Worm (Caenorhabditis elegans) whole organism, mixed stage, embryonic: ENCODE data around the gene F23F1.2.

Experiments
- M03D4.4 ChIP-seq: sonication (generic microtip); optimal IDR thresholded peaks from 2 replicates; lab custom pipeline; 2017; ENCODE audit warnings: mild to moderate bottlenecking, missing genetic modification characterization, missing compliant biosample characterization
- bed-3 ChIP-seq: fragments of 200-800 bp; sonication (Bioruptor generic); optimal IDR thresholded peaks from 3 replicates; lab custom pipeline; 2018; ENCODE audit warnings: mild to moderate bottlenecking, missing genetic modification characterization, moderate library complexity, missing compliant biosample characterization
- blmp-1 ChIP-seq: fragments of 150-350 bp; optimal IDR thresholded peaks from 2 replicates; lab custom pipeline; 2014; ENCODE audit warnings: missing biosample characterization, missing genetic modification characterization
- ceh-43 ChIP-seq: fragments of 200-800 bp; sonication (Bioruptor generic); optimal IDR thresholded peaks from 2 replicates; lab custom pipeline; 2018; ENCODE audit warnings: mild to moderate bottlenecking, missing genetic modification characterization, moderate library complexity, missing compliant biosample characterization
- ceh-83 ChIP-seq: fragments of 200-800 bp; sonication (Bioruptor generic); optimal IDR thresholded peaks from 2 replicates; lab custom pipeline; 2018; ENCODE audit warnings: mild to moderate bottlenecking, missing genetic modification characterization, missing compliant biosample characterization
- ces-1 ChIP-seq: fragments of 150-350 bp; optimal IDR thresholded peaks from 2 replicates; lab custom pipeline; 2014; ENCODE audit warnings: missing biosample characterization, missing genetic modification reagents, missing genetic modification characterization
- cnd-1 ChIP-seq: fragments of 200-800 bp; sonication (Bioruptor generic); optimal IDR thresholded peaks from 2 replicates; lab custom pipeline; 2018; ENCODE audit warnings: mild to moderate bottlenecking, missing genetic modification characterization, missing compliant biosample characterization
- drap-1 ChIP-seq: fragments of 200-800 bp; sonication (Bioruptor generic); optimal IDR thresholded peaks from 3 replicates; lab custom pipeline; 2018; ENCODE audit warnings: mild to moderate bottlenecking, missing genetic modification characterization, missing compliant biosample characterization
- elt-1 ChIP-seq: sonication (generic microtip); optimal IDR thresholded peaks from 2 replicates; lab custom pipeline; 2017; ENCODE audit warnings: missing genetic modification characterization, mild to moderate bottlenecking, missing compliant biosample characterization, antibody characterized with exemption, moderate library complexity, borderline replicate concordance; ENCODE audit not compliant: insufficient read depth
- elt-3 ChIP-seq: fragments of 150-350 bp; optimal IDR thresholded peaks from 2 replicates; lab custom pipeline; 2014; ENCODE audit warnings: missing biosample characterization, missing genetic modification characterization
- flh-1 ChIP-seq: fragments of 200-800 bp; sonication (Bioruptor generic); optimal IDR thresholded peaks from 2 replicates; lab custom pipeline; 2018; ENCODE audit warnings: mild to moderate bottlenecking, missing genetic modification characterization, moderate library complexity, missing compliant biosample characterization
- ham-2 ChIP-seq: fragments of 200-800 bp; sonication (Bioruptor generic); optimal IDR thresholded peaks from 2 replicates; lab custom pipeline; 2018; ENCODE audit warnings: mild to moderate bottlenecking, missing genetic modification characterization, missing compliant biosample characterization
- lin-32 ChIP-seq: fragments of 200-800 bp; sonication (Bioruptor generic); optimal IDR thresholded peaks from 2 replicates; lab custom pipeline; 2018; ENCODE audit warnings: mild to moderate bottlenecking, missing genetic modification characterization, missing compliant biosample characterization
- lsy-2 ChIP-seq: fragments of 150-350 bp; optimal IDR thresholded peaks from 2 replicates; lab custom pipeline; 2014; ENCODE audit warnings: missing biosample characterization, missing genetic modification characterization
- mab-5 ChIP-seq: fragments of 150-350 bp; optimal IDR thresholded peaks from 2 replicates; lab custom pipeline; 2014; ENCODE audit warnings: missing biosample characterization, missing genetic modification characterization
- mls-2 ChIP-seq: sonication (generic microtip); optimal IDR thresholded peaks from 2 replicates; lab custom pipeline; 2016; ENCODE audit warnings: mild to moderate bottlenecking, missing genetic modification characterization, moderate library complexity, missing compliant biosample characterization
- nhr-12 ChIP-seq: fragments of 150-350 bp; optimal IDR thresholded peaks from 2 replicates; lab custom pipeline; 2014; ENCODE audit warnings: missing biosample characterization, missing genetic modification characterization
- nhr-2 ChIP-seq: fragments of 150-350 bp; optimal IDR thresholded peaks from 2 replicates; lab custom pipeline; 2014; ENCODE audit warnings: missing biosample characterization, missing genetic modification characterization
- nhr-237 ChIP-seq: fragments of 150-350 bp; optimal IDR thresholded peaks from 2 replicates; lab custom pipeline; 2014; ENCODE audit warnings: missing biosample characterization, missing genetic modification characterization
- nhr-28 ChIP-seq: fragments of 150-350 bp; optimal IDR thresholded peaks from 2 replicates; lab custom pipeline; 2014; ENCODE audit warnings: missing biosample characterization, missing genetic modification characterization
- pha-4 ChIP-seq: fragments of 150-350 bp; optimal IDR thresholded peaks from 2 replicates; lab custom pipeline; 2018; ENCODE audit warnings: missing biosample characterization, missing genetic modification reagents, missing genetic modification characterization
- sem-2 ChIP-seq: fragments of 200-800 bp; sonication (Bioruptor generic); optimal IDR thresholded peaks from 2 replicates; lab custom pipeline; 2018; ENCODE audit warnings: mild to moderate bottlenecking, missing genetic modification characterization, missing compliant biosample characterization
- snpc-4 ChIP-seq: fragments of 150-350 bp; optimal IDR thresholded peaks from 2 replicates; lab custom pipeline; 2014; ENCODE audit warnings: missing biosample characterization, missing genetic modification characterization
- sptf-1 ChIP-seq: sonication (generic microtip); optimal IDR thresholded peaks from 2 replicates; lab custom pipeline; 2017; ENCODE audit warnings: mild to moderate bottlenecking, missing genetic modification characterization, moderate library complexity, missing compliant biosample characterization
- tbx-8 ChIP-seq: fragments of 200-800 bp; sonication (Bioruptor generic); optimal IDR thresholded peaks from 2 replicates; lab custom pipeline; 2018; ENCODE audit warnings: mild to moderate bottlenecking, missing genetic modification characterization, moderate library complexity, missing compliant biosample characterization
- unc-120 ChIP-seq: sonication (generic microtip); optimal IDR thresholded peaks from 2 replicates; lab custom pipeline; 2017; ENCODE audit warnings: missing genetic modification characterization, missing compliant biosample characterization; ENCODE audit not compliant: poor library complexity, severe bottlenecking
- unc-39 ChIP-seq: fragments of 150-350 bp; optimal IDR thresholded peaks from 2 replicates; lab custom pipeline; 2014; ENCODE audit warnings: missing biosample characterization, missing genetic modification characterization
- zip-8 ChIP-seq: fragments of 150-350 bp; optimal IDR thresholded peaks from 2 replicates; lab custom pipeline; 2014; ENCODE audit warnings: missing biosample characterization, missing genetic modification characterization

Gene F23F1.2

DNA sequence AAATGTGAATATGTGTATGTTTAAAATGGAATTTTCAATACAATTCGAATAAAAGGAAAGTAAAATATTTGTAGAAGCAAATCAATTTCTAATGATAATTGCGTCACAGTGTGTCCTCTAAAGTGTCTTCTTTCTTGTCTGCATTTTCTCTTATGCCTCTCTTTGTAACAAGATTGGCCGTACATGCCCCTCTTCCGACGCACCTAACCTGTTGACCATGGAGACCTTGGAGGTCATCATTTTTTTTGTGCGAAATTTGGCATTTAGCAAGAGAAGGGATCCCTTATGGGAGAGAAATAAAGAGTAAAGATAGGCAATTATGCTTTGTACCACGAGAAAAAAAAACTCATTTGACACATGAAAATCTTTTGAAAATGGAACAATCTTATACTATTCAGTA is 5.7 kb upstream of the F23F1.2 start, which contains the start of gene F23F1.4:
F23F1.4 (minus strand) TSS at position 141 of the 400 bp plus-strand sequence.
- TF ChIP-seq zip-8 (tag; lab: Kevin White, UChicago) (peak; percentile 32), nhr-2 (peak; percentile 95), mab-5 (tag; lab: Kevin White, UChicago) (no peak)

ce11 chrII:29578-29977 is 4.4 kb upstream of the F23F1.2 start:
- no peak for TF ChIP-seq sem-2 (GFP tag; lab: Kevin White, UChicago)
- TF ChIP-seq mls-2: no peak
- no peak for TF ChIP-seq nhr-237 (tag; lab: Kevin White, UChicago)
- no peak for TF ChIP-seq zip-8 (tag; lab: Kevin White, UChicago)
- no peak for TF ChIP-seq lsy-2 (tag; lab: Kevin White, UChicago)
- no peak for TF ChIP-seq blmp-1 (tag; lab: Kevin White, UChicago)
- TF ChIP-seq tbx-8 (GFP tag; lab: Kevin White, UChicago): no peak
- TF ChIP-seq elt-1: no peak
- no peak for TF ChIP-seq drap-1 (GFP tag; lab: Kevin White, UChicago)
- TF ChIP-seq ham-2 (GFP tag; lab: Kevin White, UChicago): no peak
- no peak for TF ChIP-seq nhr-28 (tag; lab: Kevin White, UChicago)
- TF ChIP-seq unc-120 (tag; lab: Kevin White, UChicago): no peak
- no peak for TF ChIP-seq flh-1 (GFP tag; lab: Kevin White, UChicago)
- no peak for TF ChIP-seq mab-5 (tag; lab: Kevin White, UChicago)
- no peak for TF ChIP-seq unc-39 (tag; lab: Kevin White, UChicago)
- TF ChIP-seq pha-4 (tag; lab: Kevin White, UChicago): no peak
- no peak for TF ChIP-seq ceh-83 (GFP tag; lab: Kevin White, UChicago)

DNA sequence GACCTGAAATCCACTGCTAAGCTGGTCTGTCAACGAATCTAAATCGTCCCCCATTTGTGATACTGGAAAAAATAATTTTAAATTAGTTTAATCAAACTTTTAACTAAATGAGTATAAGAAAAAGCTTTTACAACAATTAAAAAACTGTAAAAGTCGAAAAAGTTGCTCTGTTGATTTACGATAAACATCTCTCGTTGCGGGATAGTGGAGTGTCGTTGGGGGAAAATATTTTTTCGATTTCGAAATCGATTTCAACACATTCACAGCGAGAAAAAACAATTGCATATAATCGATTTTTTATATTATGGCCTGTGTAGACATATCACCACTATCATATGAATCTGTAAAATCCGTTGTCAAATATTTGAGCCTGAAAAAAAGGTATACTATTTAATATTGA is 2.5 kb upstream of the F23F1.2 start, which contains the start of the genes F23F1.5 and fbxc-54:
F23F1.5 (minus strand) TSS at position 64 of the 400 bp plus-strand sequence.
fbxc-54 (plus strand) TSS at position 199 of the 400 bp plus-strand sequence.
- TF ChIP-seq lin-32 (GFP tag; lab: Kevin White, UChicago) (no peak), nhr-28 (tag; lab: Kevin White, UChicago) (no peak), elt-3 (tag; lab: Kevin White, UChicago) (no peak), unc-120 (tag; lab: Kevin White, UChicago) (no peak), drap-1 (GFP tag; lab: Kevin White, UChicago) (no peak), zip-8 (tag; lab: Kevin White, UChicago) (no peak), lsy-2 (tag; lab: Kevin White, UChicago) (no peak)

DNA sequence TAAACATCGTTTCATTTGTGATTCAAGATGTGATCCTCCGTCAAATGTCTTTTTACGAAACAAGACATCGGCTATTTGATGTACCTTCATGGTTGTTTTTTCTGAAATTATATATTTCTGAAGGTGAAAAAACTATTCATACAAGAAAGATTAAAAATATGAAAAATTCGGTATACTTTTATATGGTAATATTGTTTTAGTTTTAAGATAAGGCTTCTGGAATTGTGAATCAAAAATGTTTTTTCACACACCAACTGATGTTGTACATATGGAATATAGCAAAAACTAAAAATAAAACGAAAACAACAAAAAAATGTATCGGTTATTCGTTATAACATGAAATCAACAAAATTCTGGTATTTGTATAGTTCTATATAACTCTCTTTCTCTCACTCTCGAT is 3.2 kb downstream of the F23F1.2 start, which contains the start of gene F23F1.6:
F23F1.6 (minus strand) TSS at position 101 of the 400 bp plus-strand sequence.
- no peak for TF ChIP-seq snpc-4 (tag; lab: Kevin White, UChicago)
- TF ChIP-seq elt-1: no peak
- TF ChIP-seq nhr-28 (tag; lab: Kevin White, UChicago): no peak

DNA sequence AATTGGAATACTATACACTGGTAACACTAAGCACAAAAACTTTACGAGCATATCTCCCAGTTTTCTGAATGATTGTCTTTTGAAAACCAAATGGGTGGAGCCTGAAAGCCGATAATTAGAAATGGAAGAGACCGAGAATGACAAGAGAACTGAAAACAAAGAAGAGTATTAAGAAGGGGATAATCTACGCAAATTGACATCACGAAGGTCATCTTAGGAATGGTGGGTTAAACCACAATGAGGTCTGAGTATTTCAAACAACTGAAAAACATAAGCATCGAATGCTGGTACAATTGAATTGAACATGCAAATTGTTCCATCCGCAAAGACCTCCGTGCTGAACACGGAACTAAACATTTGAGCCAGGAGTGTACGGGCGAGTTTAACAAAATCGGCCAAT is 5.4 kb downstream of the F23F1.2 start, which contains the start of gene spp-24:
spp-24 (minus strand) TSS at position 101 of the 400 bp plus-strand sequence.
- TF ChIP-seq bed-3 (GFP tag; lab: Kevin White, UChicago) (no peak), nhr-12 (tag; lab: Kevin White, UChicago) (no peak), mls-2 (no peak), nhr-2 (no peak), ceh-43 (GFP tag; lab: Kevin White, UChicago) (no peak), lsy-2 (tag; lab: Kevin White, UChicago) (no peak), nhr-237 (tag; lab: Kevin White, UChicago) (no peak), elt-3 (tag; lab: Kevin White, UChicago) (no peak), drap-1 (GFP tag; lab: Kevin White, UChicago) (no peak), ceh-83 (GFP tag; lab: Kevin White, UChicago) (no peak), sptf-1 (tag; lab: Kevin White, UChicago) (no peak)

DNA sequence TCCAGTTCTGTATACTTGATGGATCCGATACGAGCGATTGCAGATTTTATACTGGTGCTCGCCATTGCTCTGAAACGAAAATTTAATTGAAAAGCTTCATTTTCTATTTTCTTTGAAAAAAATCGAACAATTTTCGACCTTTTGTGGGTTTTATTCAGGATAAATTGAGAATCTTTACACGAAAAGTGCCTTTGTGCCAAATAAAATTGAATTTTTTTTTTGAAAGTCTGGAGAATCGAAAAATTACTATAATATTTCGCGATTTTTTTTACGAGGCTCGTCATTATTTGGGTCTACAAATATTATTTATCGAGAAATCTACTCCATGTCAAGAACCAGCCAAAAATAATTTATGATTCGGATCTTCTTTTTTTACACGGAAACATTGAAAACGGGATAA is 7.9 kb downstream of the F23F1.2 start, which contains the start of gene F23F1.10:
F23F1.10 (minus strand) TSS at position 69 of the 400 bp plus-strand sequence.
- TF ChIP-seq ces-1 (GFP tag; lab: Kevin White, UChicago) (no peak), zip-8 (tag; lab: Kevin White, UChicago) (no peak), ceh-83 (GFP tag; lab: Kevin White, UChicago) (no peak), cnd-1 (tag; lab: Kevin White, UChicago) (no peak), blmp-1 (tag; lab: Kevin White, UChicago) (no peak), nhr-12 (tag; lab: Kevin White, UChicago) (no peak), M03D4.4 (tag; lab: Kevin White, UChicago) (no peak), bed-3 (GFP tag; lab: Kevin White, UChicago) (no peak), flh-1 (GFP tag; lab: Kevin White, UChicago) (no peak), elt-3 (tag; lab: Kevin White, UChicago) (no peak)
